Worm (Caenorhabditis elegans) whole organism, midembryonic: ENCODE results near the gene Y82E9BL.5.

ENCODE experiments used
- T22C8.4 ChIP-seq: fragments of 200-800 bp; sonication (Bioruptor generic); IDR thresholded peaks from 2 replicates; pipeline ENCODE4 v1.3.6; 2022; ENCODE audit warnings: missing genetic modification characterization, missing compliant biosample characterization
- cog-1 ChIP-seq: sonication (generic microtip); optimal IDR thresholded peaks from 2 replicates; lab custom pipeline; 2016; ENCODE audit warnings: missing genetic modification characterization, missing compliant biosample characterization
- flt-1 ChIP-seq: fragments of 200-800 bp; sonication (Bioruptor generic); IDR thresholded peaks from 2 replicates; pipeline ENCODE4 v1.3.6; 2022; ENCODE audit warnings: missing genetic modification characterization, missing compliant biosample characterization
- klf-2 ChIP-seq: fragments of 200-800 bp; sonication (Bioruptor generic); conservative IDR thresholded peaks from 2 replicates; pipeline ENCODE4 v1.3.6; 2022; ENCODE audit warnings: missing genetic modification reagents, missing genetic modification characterization, missing compliant biosample characterization
- med-1 ChIP-seq: sonication (generic microtip); optimal IDR thresholded peaks from 2 replicates; lab custom pipeline; 2017; ENCODE audit warnings: missing genetic modification characterization, mild to moderate bottlenecking, missing compliant biosample characterization, antibody characterized with exemption, missing genetic modification reagents; ENCODE audit not compliant: insufficient read depth
- ref-1 ChIP-seq: fragments of 200-800 bp; sonication (Bioruptor generic); conservative IDR thresholded peaks from 2 replicates; pipeline ENCODE4 v1.3.6; 2022; ENCODE audit warnings: missing genetic modification reagents, missing genetic modification characterization, missing compliant biosample characterization
- tab-1 ChIP-seq: fragments of 200-800 bp; sonication (Bioruptor generic); IDR thresholded peaks from 2 replicates; pipeline ENCODE4 v1.3.6; 2022; ENCODE audit warnings: missing genetic modification characterization, missing compliant biosample characterization
- ztf-23 ChIP-seq: fragments of 200-800 bp; sonication (Bioruptor generic); IDR thresholded peaks from 2 replicates; pipeline ENCODE4 v1.3.6; 2022; ENCODE audit warnings: missing genetic modification reagents, missing genetic modification characterization, missing compliant biosample characterization
- ztf-29 ChIP-seq: fragments of 200-800 bp; sonication (Bioruptor generic); IDR thresholded peaks from 2 replicates; pipeline ENCODE4 v1.3.6; 2022; ENCODE audit warnings: missing genetic modification reagents, missing genetic modification characterization, missing compliant biosample characterization

Y82E9BL.5 gene

DNA sequence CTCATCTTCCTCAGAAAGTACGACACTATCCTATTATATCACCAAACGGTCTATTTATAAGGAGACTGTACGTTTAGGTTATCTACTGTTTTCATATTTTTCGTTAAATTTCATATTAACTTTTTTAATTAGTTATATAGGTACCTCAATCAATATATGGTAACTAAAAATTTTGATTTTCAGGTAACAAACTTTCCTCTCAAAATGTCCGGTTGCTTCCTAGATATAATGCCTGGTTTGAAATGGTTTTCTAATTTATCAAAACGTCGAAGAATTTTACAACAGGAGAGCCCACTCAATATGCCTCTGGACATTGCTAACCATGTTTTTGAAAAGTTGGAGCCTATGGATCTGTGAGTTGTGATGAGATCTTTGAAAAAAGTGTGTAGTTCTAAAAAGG is 49.8 kb downstream of the Y82E9BL.5 start, which contains the start of gene fbxa-28:
Gene fbxa-28 (plus strand): TSS at position 301 of the 400 bp plus-strand sequence.
- TF ChIP-seq med-1 (GFP tag; lab: Kevin White, UChicago) (no peak), flt-1 (GFP tag; lab: Robert Waterston, UW) (no peak), ref-1 (GFP tag; lab: Robert Waterston, UW) (no peak), cog-1 (no peak), klf-2 (GFP tag; lab: Robert Waterston, UW) (no peak), tab-1 (no peak), T22C8.4 (GFP tag; lab: Robert Waterston, UW) (no peak), ztf-23 (GFP tag; lab: Robert Waterston, UW) (no peak), ztf-29 (GFP tag; lab: Robert Waterston, UW) (no peak)
